Fruit fly (Drosophila melanogaster) whole organism, embryonic: Measurements from ENCODE around the gene CG5390.
A peak's percentile ranks its signal among the peaks of the same experiment; 100 is the strongest.

ENCODE experiments used
- BtbVII ChIP-seq: fragments of 200-800 bp; sonication (Bioruptor generic); optimal IDR thresholded peaks from 3 replicates; lab custom pipeline; 2017; ENCODE audit warnings: missing biosample characterization, mild to moderate bottlenecking, missing genetic modification characterization
- CG1024 ChIP-seq: fragments of 200-800 bp; sonication (Bioruptor generic); IDR thresholded peaks from 2 replicates; pipeline ENCODE4 v1.3.6; 2022; ENCODE audit warnings: missing biosample characterization, missing genetic modification characterization
- CG10274 ChIP-seq: fragments of 200-800 bp; sonication (Bioruptor generic); optimal IDR thresholded peaks from 3 replicates; lab custom pipeline; 2017; ENCODE audit warnings: missing biosample characterization, mild to moderate bottlenecking, missing genetic modification characterization
- CG10321 ChIP-seq: fragments of 200-800 bp; sonication (Bioruptor generic); IDR thresholded peaks from 2 replicates; pipeline ENCODE4 v1.3.6; 2022; ENCODE audit warnings: missing biosample characterization, missing genetic modification characterization
- CG1233 ChIP-seq: fragments of 200-800 bp; sonication (Bioruptor generic); optimal IDR thresholded peaks from 4 replicates; lab custom pipeline; 2018; ENCODE audit warnings: missing biosample characterization, mild to moderate bottlenecking, missing genetic modification characterization
- CG12659 ChIP-seq: fragments of 200-800 bp; sonication (Bioruptor generic); optimal IDR thresholded peaks from 3 replicates; lab custom pipeline; 2017; ENCODE audit warnings: mild to moderate bottlenecking, missing biosample characterization, missing genetic modification reagents, missing genetic modification characterization
- CG1603 ChIP-seq: fragments of 200-800 bp; sonication (Bioruptor generic); optimal IDR thresholded peaks from 2 replicates; lab custom pipeline; 2019; ENCODE audit warnings: missing biosample characterization, mild to moderate bottlenecking, missing genetic modification characterization, moderate library complexity
- CG17359 ChIP-seq: fragments of 200-800 bp; sonication (Bioruptor generic); optimal IDR thresholded peaks from 3 replicates; lab custom pipeline; 2018; ENCODE audit warnings: missing biosample characterization, mild to moderate bottlenecking, missing genetic modification characterization, moderate library complexity
- CG17612 ChIP-seq: fragments of 200-800 bp; sonication (Bioruptor generic); IDR thresholded peaks from 2 replicates; pipeline ENCODE4 v1.3.6; 2022; ENCODE audit warnings: missing biosample characterization, missing genetic modification characterization
- CG17802 ChIP-seq: fragments of 200-800 bp; sonication (Bioruptor generic); optimal IDR thresholded peaks from 2 replicates; lab custom pipeline; 2018; ENCODE audit warnings: missing biosample characterization, mild to moderate bottlenecking, missing genetic modification characterization, moderate library complexity
- CG18262 ChIP-seq: fragments of 200-800 bp; optimal IDR thresholded peaks from 3 replicates; lab custom pipeline; 2019; ENCODE audit warnings: missing biosample characterization, mild to moderate bottlenecking, missing genetic modification characterization, moderate library complexity
- CG30403 ChIP-seq: fragments of 200-800 bp; sonication (Bioruptor generic); optimal IDR thresholded peaks from 3 replicates; lab custom pipeline; 2016; ENCODE audit warnings: missing biosample characterization, missing genetic modification characterization
- CG3995 ChIP-seq: fragments of 200-800 bp; sonication (Bioruptor generic); optimal IDR thresholded peaks from 3 replicates; lab custom pipeline; 2016; ENCODE audit warnings: missing biosample characterization, missing genetic modification characterization
- CG4328 ChIP-seq: fragments of 200-800 bp; sonication (Bioruptor generic); optimal IDR thresholded peaks from 3 replicates; lab custom pipeline; 2017; ENCODE audit warnings: missing biosample characterization, missing genetic modification reagents, missing genetic modification characterization
- CG6791 ChIP-seq: fragments of 200-800 bp; sonication (Bioruptor generic); IDR thresholded peaks from 3 replicates; pipeline ENCODE4 v1.3.6; 2022; ENCODE audit warnings: missing biosample characterization, missing genetic modification characterization; ENCODE audit not compliant: partially characterized antibody
- CG7357 ChIP-seq: fragments of 200-800 bp; sonication (Bioruptor generic); IDR thresholded peaks from 3 replicates; pipeline ENCODE4 v1.3.6; 2022; ENCODE audit warnings: missing biosample characterization, missing genetic modification characterization
- CG7963 ChIP-seq: fragments of 200-800 bp; sonication (Bioruptor generic); IDR thresholded peaks from 3 replicates; pipeline ENCODE4 v1.3.6; 2022; ENCODE audit warnings: missing biosample characterization, missing genetic modification characterization; ENCODE audit not compliant: partially characterized antibody
- CG8290 ChIP-seq, 3 experiments: fragments of 200-800 bp; sonication (Bioruptor generic); optimal IDR thresholded peaks; 2 replicates each; lab custom pipeline; 2016 to 2019; ENCODE audit warnings: missing biosample characterization in 3 of 3, missing genetic modification characterization in 3 of 3, mild to moderate bottlenecking in 2 of 3, moderate library complexity in 1 of 3
- CG9215 ChIP-seq: fragments of 200-800 bp; sonication (Bioruptor generic); IDR thresholded peaks from 2 replicates; pipeline ENCODE4 v1.3.6; 2022; ENCODE audit warnings: missing biosample characterization, missing genetic modification characterization
- Dll ChIP-seq: fragments of 200-800 bp; sonication (Bioruptor generic); IDR thresholded peaks from 4 replicates; pipeline ENCODE4 v1.3.6; 2022; ENCODE audit warnings: missing biosample characterization, missing genetic modification characterization; ENCODE audit not compliant: partially characterized antibody
- Dp ChIP-seq: fragments of 200-800 bp; sonication (Bioruptor generic); optimal IDR thresholded peaks from 2 replicates; lab custom pipeline; 2018; ENCODE audit warnings: missing biosample characterization, mild to moderate bottlenecking, missing genetic modification characterization, moderate library complexity
- E2f1 ChIP-seq: fragments of 200-800 bp; sonication (Bioruptor generic); IDR thresholded peaks from 2 replicates; pipeline ENCODE4 v1.3.6; 2022; ENCODE audit warnings: missing biosample characterization, missing genetic modification characterization
- Elba2 ChIP-seq: fragments of 200-800 bp; sonication (Bioruptor generic); optimal IDR thresholded peaks from 3 replicates; lab custom pipeline; 2016; ENCODE audit warnings: missing biosample characterization, missing genetic modification characterization
- Fer1 ChIP-seq: fragments of 200-800 bp; sonication (Bioruptor generic); optimal IDR thresholded peaks from 2 replicates; lab custom pipeline; 2017; ENCODE audit warnings: missing biosample characterization, mild to moderate bottlenecking, missing genetic modification characterization
- Fer3 ChIP-seq: fragments of 200-800 bp; sonication (Bioruptor generic); optimal IDR thresholded peaks from 2 replicates; lab custom pipeline; 2018; ENCODE audit warnings: missing biosample characterization, mild to moderate bottlenecking, missing genetic modification characterization, moderate library complexity
- Hr78 ChIP-seq, 2 experiments: fragments of 200-800 bp in 1 of 2; fragments of >200 bp in 1 of 2; sonication (Bioruptor generic) in 1 of 2; optimal IDR thresholded peaks; 2 replicates each; lab custom pipeline; 2017 to 2019; ENCODE audit warnings: missing biosample characterization in 2 of 2, missing genetic modification characterization in 2 of 2, mild to moderate bottlenecking in 1 of 2, moderate library complexity in 1 of 2
- MBD-R2 ChIP-seq: fragments of 200-800 bp; sonication (Bioruptor generic); IDR thresholded peaks from 2 replicates; pipeline ENCODE4 v1.3.6; 2022; ENCODE audit warnings: missing biosample characterization, missing genetic modification characterization
- MESR4 ChIP-seq: fragments of 200-800 bp; sonication (Bioruptor generic); optimal IDR thresholded peaks from 2 replicates; lab custom pipeline; 2018; ENCODE audit warnings: missing biosample characterization, mild to moderate bottlenecking, missing genetic modification characterization, moderate library complexity
- Scr ChIP-seq: fragments of 200-800 bp; sonication (Bioruptor generic); IDR thresholded peaks from 2 replicates; pipeline ENCODE4 v1.3.6; 2022; ENCODE audit warnings: missing biosample characterization, missing genetic modification characterization; ENCODE audit not compliant: partially characterized antibody
- ara ChIP-seq: fragments of 200-800 bp; sonication (Bioruptor generic); IDR thresholded peaks from 2 replicates; pipeline ENCODE4 v1.3.6; 2022; ENCODE audit warnings: missing biosample characterization, missing genetic modification characterization
- bowl ChIP-seq: fragments of 200-800 bp; sonication (Bioruptor generic); IDR thresholded peaks from 2 replicates; pipeline ENCODE4 v1.3.6; 2022; ENCODE audit warnings: missing biosample characterization, missing genetic modification characterization
- cg ChIP-seq: fragments of 200-800 bp; sonication (Bioruptor generic); optimal IDR thresholded peaks from 3 replicates; lab custom pipeline; 2019; ENCODE audit warnings: missing biosample characterization, mild to moderate bottlenecking, missing genetic modification characterization, moderate library complexity
- chn ChIP-seq: fragments of 200-800 bp; sonication (Bioruptor generic); optimal IDR thresholded peaks from 2 replicates; lab custom pipeline; 2016; ENCODE audit warnings: missing biosample characterization, missing genetic modification characterization
- dmrt99B ChIP-seq: fragments of 200-800 bp; sonication (Bioruptor generic); optimal IDR thresholded peaks from 2 replicates; lab custom pipeline; 2018; ENCODE audit warnings: missing biosample characterization, mild to moderate bottlenecking, missing genetic modification characterization, moderate library complexity
- emc ChIP-seq: fragments of 200-800 bp; sonication (Bioruptor generic); optimal IDR thresholded peaks from 2 replicates; lab custom pipeline; 2016; ENCODE audit warnings: missing biosample characterization, missing genetic modification characterization
- eve ChIP-seq, 2 experiments: fragments of >200 bp; optimal IDR thresholded peaks; 2 replicates each; lab custom pipeline; 2017; ENCODE audit warnings: missing biosample characterization in 2 of 2, missing genetic modification characterization in 2 of 2
- eyg ChIP-seq: fragments of 200-800 bp; sonication (Bioruptor generic); optimal IDR thresholded peaks from 3 replicates; lab custom pipeline; 2016; ENCODE audit warnings: missing biosample characterization, missing genetic modification characterization
- fd96Cb ChIP-seq: fragments of 200-800 bp; sonication (Bioruptor generic); optimal IDR thresholded peaks from 2 replicates; lab custom pipeline; 2018; ENCODE audit warnings: missing biosample characterization, mild to moderate bottlenecking, missing genetic modification characterization, moderate library complexity
- nom ChIP-seq: fragments of 200-800 bp; sonication (Bioruptor generic); optimal IDR thresholded peaks from 2 replicates; lab custom pipeline; 2017; ENCODE audit warnings: missing biosample characterization, missing genetic modification characterization, mild to moderate bottlenecking, moderate library complexity, missing genetic modification reagents
- odd ChIP-seq: fragments of 200-800 bp; sonication (Bioruptor generic); optimal IDR thresholded peaks from 2 replicates; lab custom pipeline; 2017; ENCODE audit warnings: missing biosample characterization, mild to moderate bottlenecking, missing genetic modification characterization
- pfk ChIP-seq: fragments of 200-800 bp; sonication (Bioruptor generic); optimal IDR thresholded peaks from 2 replicates; lab custom pipeline; 2018; ENCODE audit warnings: missing biosample characterization, mild to moderate bottlenecking, missing genetic modification characterization, moderate library complexity
- pzg ChIP-seq: fragments of 200-800 bp; sonication (Bioruptor generic); optimal IDR thresholded peaks from 3 replicates; lab custom pipeline; 2018; ENCODE audit warnings: missing biosample characterization, mild to moderate bottlenecking, missing genetic modification characterization, moderate library complexity
- repo ChIP-seq: fragments of 200-800 bp; sonication (Bioruptor generic); optimal IDR thresholded peaks from 2 replicates; lab custom pipeline; 2016; ENCODE audit warnings: missing biosample characterization, missing genetic modification characterization
- row ChIP-seq: fragments of 200-800 bp; sonication (Bioruptor generic); IDR thresholded peaks from 3 replicates; pipeline ENCODE4 v1.3.6; 2022; ENCODE audit warnings: missing biosample characterization, missing genetic modification characterization
- sd ChIP-seq: fragments of 200-800 bp; sonication (Bioruptor generic); optimal IDR thresholded peaks from 3 replicates; lab custom pipeline; 2018; ENCODE audit warnings: missing biosample characterization, mild to moderate bottlenecking, missing genetic modification characterization, moderate library complexity
- seq ChIP-seq: fragments of 200-800 bp; sonication (Bioruptor generic); IDR thresholded peaks from 2 replicates; pipeline ENCODE4 v1.3.6; 2022; ENCODE audit warnings: missing biosample characterization, missing genetic modification characterization
- slou ChIP-seq: fragments of 200-800 bp; sonication (Bioruptor generic); optimal IDR thresholded peaks from 3 replicates; lab custom pipeline; 2016; ENCODE audit warnings: missing biosample characterization, missing genetic modification characterization
- tna ChIP-seq: fragments of 200-800 bp; sonication (Bioruptor generic); IDR thresholded peaks from 2 replicates; pipeline ENCODE4 v1.3.6; 2022; ENCODE audit warnings: missing biosample characterization, missing genetic modification characterization; ENCODE audit not compliant: partially characterized antibody
- trem ChIP-seq: fragments of 200-800 bp; optimal IDR thresholded peaks from 3 replicates; lab custom pipeline; 2019; ENCODE audit warnings: missing biosample characterization, mild to moderate bottlenecking, missing genetic modification characterization, moderate library complexity

The CG5390 gene

dm6 chr2L:10255725-10256158 lies 50.7 kb downstream of the CG5390 start, which contains the start of gene CG5676 (continued):
- TF ChIP-seq CG4328 (GFP tag; lab: Kevin White, UChicago) (no peak), fd96Cb (tag; lab: Kevin White, UChicago) (no peak), dmrt99B (tag; lab: Kevin White, UChicago) (no peak), CG10274 (no peak), CG1024 (GFP tag; lab: Robert Waterston, UW) (peak; percentile 90), CG7963 (GFP tag; lab: Robert Waterston, UW) (no peak), repo (GFP tag; lab: Kevin White, UChicago) (no peak), Fer1 (peak; percentile 19), Fer3 (tag; lab: Kevin White, UChicago) (no peak), CG8290 (GFP tag; optimal IDR thresholded peaks at IDR 0.05; lab: Kevin White, UChicago) (peak; percentile 14), CG8290 (tag; optimal IDR thresholded peaks at IDR 0.05; lab: Kevin White, UChicago) (no peak), Scr (peak; percentile 26; the same call in 1 of the 2 replicates), ara (GFP tag; lab: Robert Waterston, UW) (no peak), CG1233 (GFP tag; lab: Kevin White, UChicago) (no peak), eve (GFP tag; optimal IDR thresholded peaks at IDR 0.05; lab: Kevin White, UChicago) (peak in 1 of 2 experiments; percentile 45), MESR4 (peak; percentile 77), CG18262 (tag; lab: Kevin White, UChicago) (peak; percentile 4), CG17802 (tag; lab: Kevin White, UChicago) (peak; percentile 86), pzg (GFP tag; lab: Kevin White, UChicago) (peak; percentile 71), CG3995 (peak; percentile 78), emc (no peak), slou (no peak), CG17612 (GFP tag; lab: Robert Waterston, UW) (no peak), Hr78 (GFP tag; optimal IDR thresholded peaks at IDR 0.05; lab: Kevin White, UChicago) (no peak), tna (GFP tag; lab: Robert Waterston, UW) (no peak), BtbVII (GFP tag; lab: Kevin White, UChicago) (no peak), bowl (GFP tag; lab: Robert Waterston, UW) (no peak), odd (GFP tag; lab: Kevin White, UChicago) (no peak), nom (GFP tag; lab: Kevin White, UChicago) (peak; percentile 4), Elba2 (no peak), pfk (GFP tag; lab: Kevin White, UChicago) (peak; percentile 97), seq (GFP tag; lab: Robert Waterston, UW) (no peak), Dp (GFP tag; lab: Kevin White, UChicago) (peak; percentile 25), CG17359 (no peak), Dll (0 out of 4 replicates have a peak, but pooled peaks have one; percentile 34), E2f1 (no peak), row (peak; percentile 50; the same call in 1 of the 3 replicates), CG30403 (GFP tag; lab: Kevin White, UChicago) (no peak), eyg (GFP tag; lab: Kevin White, UChicago) (no peak), CG7357 (GFP tag; lab: Robert Waterston, UW) (no peak), CG12659 (GFP tag; lab: Kevin White, UChicago) (peak; percentile 57), CG6791 (peak; percentile 20; the same call in 1 of the 3 replicates), chn (no peak), CG1603 (tag; lab: Kevin White, UChicago) (peak; percentile 100), cg (GFP tag; lab: Kevin White, UChicago) (peak; percentile 5), sd (no peak), trem (tag; lab: Kevin White, UChicago) (peak; percentile 31), MBD-R2 (GFP tag; lab: Robert Waterston, UW) (peak; percentile 70), CG10321 (GFP tag; lab: Robert Waterston, UW) (no peak), CG9215 (GFP tag; lab: Robert Waterston, UW) (no peak)
